Worm (Caenorhabditis elegans) whole organism, L2 larva: ENCODE data around the gene C04E6.8.

Experiments
- C34F6.9 ChIP-seq: fragments of 150-350 bp; optimal IDR thresholded peaks from 2 replicates; lab custom pipeline; 2014; ENCODE audit warnings: missing biosample characterization, missing genetic modification characterization
- F13H6.1 ChIP-seq: sonication (generic microtip); optimal IDR thresholded peaks from 2 replicates; lab custom pipeline; 2016; ENCODE audit warnings: missing genetic modification characterization, missing compliant biosample characterization
- Y55F3AM.14 ChIP-seq: fragments of 200-800 bp; sonication (Bioruptor generic); optimal IDR thresholded peaks from 2 replicates; lab custom pipeline; 2018; ENCODE audit warnings: mild to moderate bottlenecking, missing genetic modification characterization, missing compliant biosample characterization
- ZK546.5 ChIP-seq: sonication (generic microtip); optimal IDR thresholded peaks from 2 replicates; lab custom pipeline; 2017; ENCODE audit warnings: missing biosample characterization, missing genetic modification characterization
- alr-1 ChIP-seq: fragments of 150-350 bp; optimal IDR thresholded peaks from 2 replicates; lab custom pipeline; 2014; ENCODE audit warnings: missing biosample characterization, missing genetic modification characterization
- aly-2 ChIP-seq: fragments of 150-350 bp; optimal IDR thresholded peaks from 2 replicates; lab custom pipeline; 2014; ENCODE audit warnings: missing biosample characterization, missing genetic modification characterization
- ama-1 ChIP-seq: fragments of 150-350 bp; optimal IDR thresholded peaks from 2 replicates; lab custom pipeline; 2018; ENCODE audit warnings: inconsistent platforms
- blmp-1 ChIP-seq: sonication (generic microtip); optimal IDR thresholded peaks from 2 replicates; lab custom pipeline; 2017; ENCODE audit warnings: missing genetic modification characterization, mild to moderate bottlenecking, missing compliant biosample characterization, antibody characterized with exemption, moderate library complexity; ENCODE audit not compliant: insufficient read depth
- ceh-16 ChIP-seq: fragments of 150-350 bp; optimal IDR thresholded peaks from 2 replicates; lab custom pipeline; 2014; ENCODE audit warnings: missing biosample characterization, missing genetic modification characterization
- crh-2 ChIP-seq: sonication (generic microtip); optimal IDR thresholded peaks from 2 replicates; lab custom pipeline; 2017; ENCODE audit warnings: missing biosample characterization, missing genetic modification characterization
- egl-27 ChIP-seq: sonication (generic microtip); optimal IDR thresholded peaks from 3 replicates; lab custom pipeline; 2017; ENCODE audit warnings: missing biosample characterization, missing genetic modification reagents, missing genetic modification characterization
- elt-3 ChIP-seq: sonication (generic microtip); optimal IDR thresholded peaks from 2 replicates; lab custom pipeline; 2017; ENCODE audit warnings: missing biosample characterization, missing genetic modification characterization
- fos-1 ChIP-seq: fragments of 150-350 bp; optimal IDR thresholded peaks from 2 replicates; lab custom pipeline; 2014; ENCODE audit warnings: missing biosample characterization, missing genetic modification characterization
- gmeb-1 ChIP-seq: fragments of 150-350 bp; optimal IDR thresholded peaks from 2 replicates; lab custom pipeline; 2014; ENCODE audit warnings: missing biosample characterization, missing genetic modification characterization
- lin-11 ChIP-seq: fragments of 150-350 bp; sonication (generic microtip); optimal IDR thresholded peaks from 2 replicates; lab custom pipeline; 2014; ENCODE audit warnings: missing biosample characterization, missing genetic modification characterization, inconsistent platforms, mixed read lengths
- lin-13 ChIP-seq: fragments of 150-350 bp; optimal IDR thresholded peaks from 2 replicates; lab custom pipeline; 2014; ENCODE audit warnings: missing biosample characterization, missing genetic modification reagents, missing genetic modification characterization
- lin-39 ChIP-seq: fragments of 150-350 bp; optimal IDR thresholded peaks from 2 replicates; lab custom pipeline; 2014; ENCODE audit warnings: missing biosample characterization, missing genetic modification reagents, missing genetic modification characterization
- lsy-2 ChIP-seq, 2 experiments: fragments of 150-350 bp in 1 of 2; sonication (generic microtip) in 1 of 2; optimal IDR thresholded peaks; 2 replicates each; lab custom pipeline; 2014 to 2017; ENCODE audit warnings: missing biosample characterization in 2 of 2, missing genetic modification characterization in 2 of 2
- mab-5 ChIP-seq: fragments of 150-350 bp; optimal IDR thresholded peaks from 2 replicates; lab custom pipeline; 2014; ENCODE audit warnings: missing biosample characterization, missing genetic modification characterization
- mbf-1 ChIP-seq: sonication (generic microtip); optimal IDR thresholded peaks from 2 replicates; lab custom pipeline; 2017; ENCODE audit warnings: missing biosample characterization, missing genetic modification characterization
- mdl-1 ChIP-seq, 2 experiments: fragments of 150-350 bp in 1 of 2; sonication (generic microtip) in 1 of 2; optimal IDR thresholded peaks; 2 replicates each; lab custom pipeline; 2017; ENCODE audit warnings: missing biosample characterization in 2 of 2, missing genetic modification characterization in 2 of 2
- nhr-10 ChIP-seq: sonication (generic microtip); optimal IDR thresholded peaks from 2 replicates; lab custom pipeline; 2017; ENCODE audit warnings: missing biosample characterization, missing genetic modification characterization
- nhr-11 ChIP-seq: fragments of 150-350 bp; optimal IDR thresholded peaks from 2 replicates; lab custom pipeline; 2014; ENCODE audit warnings: missing biosample characterization, missing genetic modification characterization
- nhr-12 ChIP-seq: fragments of 150-350 bp; optimal IDR thresholded peaks from 2 replicates; lab custom pipeline; 2014; ENCODE audit warnings: missing biosample characterization, missing genetic modification characterization
- nhr-129 ChIP-seq: fragments of 150-350 bp; optimal IDR thresholded peaks from 2 replicates; lab custom pipeline; 2014; ENCODE audit warnings: missing biosample characterization, missing genetic modification characterization
- nhr-21 ChIP-seq: fragments of 150-350 bp; optimal IDR thresholded peaks from 2 replicates; lab custom pipeline; 2014; ENCODE audit warnings: missing biosample characterization, missing genetic modification characterization
- nhr-237 ChIP-seq: fragments of 150-350 bp; optimal IDR thresholded peaks from 2 replicates; lab custom pipeline; 2014; ENCODE audit warnings: missing biosample characterization, missing genetic modification characterization
- nhr-25 ChIP-seq: fragments of 150-350 bp; sonication (generic microtip); optimal IDR thresholded peaks from 3 replicates; lab custom pipeline; 2014; ENCODE audit warnings: missing biosample characterization, missing genetic modification characterization
- nhr-6 ChIP-seq: fragments of 150-350 bp; optimal IDR thresholded peaks from 2 replicates; lab custom pipeline; 2014; ENCODE audit warnings: missing biosample characterization, missing genetic modification characterization
- nhr-77 ChIP-seq: fragments of 150-350 bp; optimal IDR thresholded peaks from 2 replicates; lab custom pipeline; 2014; ENCODE audit warnings: missing biosample characterization, missing genetic modification characterization
- peb-1 ChIP-seq: fragments of 150-350 bp; optimal IDR thresholded peaks from 2 replicates; lab custom pipeline; 2014; ENCODE audit warnings: missing biosample characterization, missing genetic modification characterization
- sem-4 ChIP-seq: fragments of 150-350 bp; optimal IDR thresholded peaks from 2 replicates; lab custom pipeline; 2014; ENCODE audit warnings: missing biosample characterization, missing genetic modification reagents, missing genetic modification characterization
- sma-3 ChIP-seq: sonication (generic microtip); optimal IDR thresholded peaks from 2 replicates; lab custom pipeline; 2016; ENCODE audit warnings: missing genetic modification reagents, missing genetic modification characterization, missing compliant biosample characterization
- sma-9 ChIP-seq, 2 experiments: fragments of 150-350 bp in 1 of 2; sonication (generic microtip) in 1 of 2; optimal IDR thresholded peaks; 2 replicates each; lab custom pipeline; 2014 to 2016; ENCODE audit warnings: missing genetic modification characterization in 2 of 2, mild to moderate bottlenecking in 1 of 2, missing biosample characterization in 1 of 2, missing compliant biosample characterization in 1 of 2, missing genetic modification reagents in 1 of 2, moderate library complexity in 1 of 2
- snpc-4 ChIP-seq: fragments of 150-350 bp; optimal IDR thresholded peaks from 2 replicates; lab custom pipeline; 2014; ENCODE audit warnings: missing biosample characterization, missing genetic modification characterization
- unc-39 ChIP-seq: fragments of 150-350 bp; optimal IDR thresholded peaks from 2 replicates; lab custom pipeline; 2014; ENCODE audit warnings: missing biosample characterization, missing genetic modification characterization
- unc-55 ChIP-seq: fragments of 150-350 bp; sonication (generic microtip); optimal IDR thresholded peaks from 3 replicates; lab custom pipeline; 2014; ENCODE audit warnings: missing biosample characterization, missing genetic modification reagents, missing genetic modification characterization
- unc-62 ChIP-seq: fragments of 150-350 bp; optimal IDR thresholded peaks from 2 replicates; lab custom pipeline; 2014; ENCODE audit warnings: missing biosample characterization, missing genetic modification reagents, missing genetic modification characterization
- zag-1 ChIP-seq: fragments of 150-350 bp; optimal IDR thresholded peaks from 2 replicates; lab custom pipeline; 2014; ENCODE audit warnings: missing biosample characterization, missing genetic modification characterization
- ztf-1 ChIP-seq: fragments of 200-800 bp; sonication (Bioruptor generic); conservative IDR thresholded peaks from 2 replicates; pipeline ENCODE4 v1.3.6; 2022; ENCODE audit warnings: missing genetic modification characterization, missing compliant biosample characterization
- ztf-11 ChIP-seq: sonication (generic microtip); optimal IDR thresholded peaks from 2 replicates; lab custom pipeline; 2017; ENCODE audit warnings: missing biosample characterization, missing genetic modification characterization
- ztf-4 ChIP-seq: fragments of 150-350 bp; optimal IDR thresholded peaks from 2 replicates; lab custom pipeline; 2014; ENCODE audit warnings: missing biosample characterization, missing genetic modification characterization

Gene C04E6.8

DNA sequence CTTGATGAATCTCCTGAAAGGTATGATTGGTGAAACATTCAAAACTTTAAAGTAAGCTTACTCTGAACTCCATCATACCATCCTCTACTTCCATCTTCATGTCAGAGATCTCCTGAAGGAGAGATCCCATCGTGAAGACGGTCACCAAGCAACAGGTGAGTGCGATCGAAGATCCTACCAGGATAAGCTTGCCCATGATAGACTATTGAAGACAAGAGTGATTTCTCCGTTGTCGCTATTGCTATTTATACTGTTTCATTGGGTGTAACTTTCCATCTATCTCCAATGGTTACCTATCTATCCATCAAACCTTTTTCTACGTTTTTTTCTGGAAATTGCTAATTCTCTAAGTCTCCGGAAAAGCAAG is 47.0 kb downstream of the C04E6.8 start, which contains the start of gene col-140:
Gene col-140 (minus strand): TSS at position 219 of the 367 bp plus-strand sequence.
- TF ChIP-seq mbf-1 (no peak), fos-1 (no peak), lin-13 (GFP tag; lab: Kevin White, UChicago) (no peak), ama-1 (no peak), nhr-12 (tag; lab: Kevin White, UChicago) (no peak), unc-39 (tag; lab: Kevin White, UChicago) (no peak), alr-1 (tag; lab: Kevin White, UChicago) (no peak), ztf-11 (no peak), F13H6.1 (tag; lab: Kevin White, UChicago) (no peak), C34F6.9 (tag; lab: Kevin White, UChicago) (no peak), peb-1 (tag; lab: Kevin White, UChicago) (no peak), sma-9 (GFP tag; optimal IDR thresholded peaks at IDR 0.05; lab: Kevin White, UChicago) (no peak), sma-9 (tag; optimal IDR thresholded peaks at IDR 0.05; lab: Kevin White, UChicago) (no peak), ZK546.5 (tag; lab: Kevin White, UChicago) (no peak)

DNA sequence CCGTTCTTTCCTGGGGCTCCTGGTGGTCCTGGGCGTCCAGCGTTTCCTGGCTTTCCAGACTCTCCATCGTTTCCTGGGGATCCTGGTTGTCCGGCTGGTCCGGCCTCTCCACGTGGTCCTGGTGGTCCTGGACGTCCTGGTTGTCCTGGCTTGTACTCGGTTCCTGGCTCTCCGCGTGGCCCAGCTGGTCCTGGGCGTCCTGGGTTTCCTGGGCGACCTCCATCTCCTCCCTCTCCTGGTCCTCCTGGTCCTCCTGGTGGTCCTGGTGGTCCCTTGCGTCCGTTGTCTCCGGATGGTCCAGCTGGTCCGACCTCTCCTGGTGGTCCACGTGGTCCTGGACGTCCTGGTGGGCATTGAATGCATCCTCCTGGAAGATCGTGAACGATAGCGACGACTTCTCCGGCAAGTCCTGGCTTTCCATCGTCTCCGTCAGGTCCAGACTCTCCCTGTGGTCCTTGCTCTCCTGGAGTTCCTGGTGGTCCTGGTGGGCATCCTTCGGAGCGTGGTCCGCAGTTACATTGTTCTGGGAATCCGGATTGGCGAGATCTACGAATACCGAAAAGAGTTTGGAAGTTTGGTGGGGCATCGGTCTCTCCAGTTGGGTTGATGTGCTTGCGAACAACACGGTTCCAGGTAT is 47.5 kb downstream of the C04E6.8 start:
- no peak for TF ChIP-seq F13H6.1 (tag; lab: Kevin White, UChicago)
- TF ChIP-seq nhr-237 (tag; lab: Kevin White, UChicago) = no peak
- no peak for TF ChIP-seq ztf-1 (GFP tag; lab: Robert Waterston, UW)
- no peak for TF ChIP-seq mdl-1 (tag; optimal IDR thresholded peaks at IDR 0.05; lab: Kevin White, UChicago)
- TF ChIP-seq ZK546.5 (tag; lab: Kevin White, UChicago) = no peak
- TF ChIP-seq nhr-10 (tag; lab: Kevin White, UChicago) = no peak
- no peak for TF ChIP-seq ztf-4 (tag; lab: Kevin White, UChicago)
- no peak for TF ChIP-seq aly-2 (tag; lab: Kevin White, UChicago)
- no peak for TF ChIP-seq mab-5
- no peak for TF ChIP-seq egl-27 (tag; lab: Kevin White, UChicago)
- TF ChIP-seq unc-62 (GFP tag; lab: Kevin White, UChicago) = no peak

DNA sequence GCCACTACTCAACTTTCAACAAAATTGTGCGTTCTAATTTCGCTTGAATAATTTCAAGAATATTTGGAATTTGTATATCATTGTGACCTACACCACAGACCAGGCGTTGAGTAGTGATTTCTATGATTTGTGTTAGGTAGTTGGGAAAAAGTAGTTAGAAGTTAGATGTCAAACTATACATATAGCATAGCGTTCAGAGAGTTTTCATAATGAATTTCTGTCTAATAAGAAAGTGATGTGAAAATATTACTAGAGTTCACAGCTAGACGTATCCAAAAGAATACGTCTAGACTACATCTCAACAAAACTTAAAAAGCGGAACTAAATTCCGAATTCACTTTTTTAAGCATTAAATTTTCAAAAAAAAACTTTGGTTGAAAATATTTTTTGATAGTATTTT is 48.2 kb downstream of the C04E6.8 start:
- TF ChIP-seq sem-4 (no peak), nhr-77 (tag; lab: Kevin White, UChicago) (no peak)

DNA sequence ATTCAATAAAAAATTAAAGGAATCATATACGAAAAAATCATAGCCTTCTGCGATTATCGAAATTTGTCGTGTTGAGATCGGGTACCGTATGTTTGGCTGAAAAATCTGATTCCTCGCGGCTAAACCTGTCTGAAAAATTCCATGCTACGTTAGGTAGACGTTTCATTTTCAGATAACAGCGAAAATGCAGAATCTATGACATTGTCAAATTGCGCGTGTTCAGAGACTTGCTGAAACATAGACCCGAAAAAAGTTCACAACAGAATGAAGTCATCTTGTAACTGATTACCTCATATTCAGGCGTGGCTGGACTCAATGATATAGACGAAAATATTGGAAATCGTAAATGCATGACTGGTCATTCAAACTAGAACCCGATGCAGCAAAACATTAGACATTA is 50.1 kb downstream of the C04E6.8 start, which contains the start of gene srh-76:
Gene srh-76 (plus strand): TSS at position 301 of the 400 bp plus-strand sequence.
- TF ChIP-seq F13H6.1 (tag; lab: Kevin White, UChicago) = no peak
- TF ChIP-seq lin-13 (GFP tag; lab: Kevin White, UChicago) = no peak
- TF ChIP-seq alr-1 (tag; lab: Kevin White, UChicago) = no peak
- TF ChIP-seq nhr-21 (tag; lab: Kevin White, UChicago) = no peak
- no peak for TF ChIP-seq nhr-25 (tag; lab: Kevin White, UChicago)
- TF ChIP-seq nhr-12 (tag; lab: Kevin White, UChicago) = no peak
- TF ChIP-seq ceh-16 = no peak
- TF ChIP-seq sma-9 (GFP tag; optimal IDR thresholded peaks at IDR 0.05; lab: Kevin White, UChicago) = no peak
- TF ChIP-seq sma-9 (tag; optimal IDR thresholded peaks at IDR 0.05; lab: Kevin White, UChicago) = no peak

DNA sequence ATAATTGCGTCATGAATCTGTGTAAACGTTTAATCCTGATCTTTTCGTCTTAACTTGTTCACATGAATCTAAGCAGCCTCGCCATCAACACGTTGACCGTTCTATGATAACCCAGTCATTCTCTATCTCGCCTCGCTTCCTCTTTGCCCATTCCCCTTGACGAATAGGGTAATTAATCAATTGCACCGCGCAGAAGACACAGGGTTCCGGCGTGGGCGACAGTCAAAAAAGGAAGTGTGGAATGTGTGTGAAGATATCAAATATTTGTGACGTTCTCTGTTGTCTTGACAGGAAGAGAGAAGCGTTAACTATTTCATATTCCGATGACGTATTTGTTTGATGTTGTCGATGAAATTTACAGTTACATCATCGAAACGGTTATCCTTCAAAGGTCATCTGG is 50.8 kb downstream of the C04E6.8 start:
- TF ChIP-seq nhr-25 (tag; lab: Kevin White, UChicago) (peak; percentile 93), sma-3 (GFP tag; lab: Kevin White, UChicago) (peak; percentile 89), nhr-11 (tag; lab: Kevin White, UChicago) (no peak), snpc-4 (tag; lab: Kevin White, UChicago) (no peak), aly-2 (tag; lab: Kevin White, UChicago) (no peak), crh-2 (tag; lab: Kevin White, UChicago) (peak; percentile 23), unc-55 (GFP tag; lab: Kevin White, UChicago) (no peak), lin-39 (tag; lab: Kevin White, UChicago) (no peak), lin-11 (tag; lab: Kevin White, UChicago) (no peak), elt-3 (tag; lab: Kevin White, UChicago) (no peak), nhr-10 (tag; lab: Kevin White, UChicago) (no peak), nhr-129 (tag; lab: Kevin White, UChicago) (peak; percentile 33), unc-39 (tag; lab: Kevin White, UChicago) (no peak), lsy-2 (tag; optimal IDR thresholded peaks at IDR 0.05; lab: Kevin White, UChicago) (no peak), blmp-1 (tag; lab: Kevin White, UChicago) (peak; percentile 70), alr-1 (tag; lab: Kevin White, UChicago) (no peak), peb-1 (tag; lab: Kevin White, UChicago) (no peak), egl-27 (tag; lab: Kevin White, UChicago) (peak; percentile 50), nhr-12 (tag; lab: Kevin White, UChicago) (no peak), gmeb-1 (tag; lab: Kevin White, UChicago) (no peak), ceh-16 (no peak), mab-5 (peak; percentile 47), nhr-6 (tag; lab: Kevin White, UChicago) (no peak), nhr-21 (tag; lab: Kevin White, UChicago) (peak; percentile 94), zag-1 (tag; lab: Kevin White, UChicago) (no peak), Y55F3AM.14 (GFP tag; lab: Kevin White, UChicago) (peak; percentile 55), fos-1 (peak; percentile 12), ztf-4 (tag; lab: Kevin White, UChicago) (no peak), mbf-1 (no peak), unc-62 (GFP tag; lab: Kevin White, UChicago) (no peak)
